Worm (Caenorhabditis elegans) whole organism, young adult: ENCODE results near the gene srt-45.

Experiments
- C06A6.2 ChIP-seq: fragments of 200-800 bp; sonication (Bioruptor generic); conservative IDR thresholded peaks from 2 replicates; pipeline ENCODE4 v1.3.6; 2022; ENCODE audit warnings: missing genetic modification characterization, missing compliant biosample characterization
- C17E4.6 ChIP-seq: fragments of 200-800 bp; sonication (Bioruptor generic); IDR thresholded peaks from 2 replicates; pipeline ENCODE4 v1.3.6; 2022; ENCODE audit warnings: missing genetic modification reagents, missing genetic modification characterization, missing compliant biosample characterization
- D2030.7 ChIP-seq: fragments of 200-800 bp; sonication (Bioruptor generic); IDR thresholded peaks from 2 replicates; pipeline ENCODE4 v1.3.6; 2022; ENCODE audit warnings: missing genetic modification reagents, missing genetic modification characterization, missing compliant biosample characterization
- F55B11.4 ChIP-seq: sonication (generic microtip); optimal IDR thresholded peaks from 2 replicates; lab custom pipeline; 2016; ENCODE audit warnings: missing compliant biosample characterization, missing genetic modification characterization, borderline replicate concordance; ENCODE audit not compliant: insufficient read depth
- F57C9.4 ChIP-seq: sonication (generic microtip); optimal IDR thresholded peaks from 2 replicates; lab custom pipeline; 2017; ENCODE audit warnings: mild to moderate bottlenecking, missing genetic modification characterization, missing compliant biosample characterization
- Y53F4B.3 ChIP-seq: fragments of 200-800 bp; sonication (Bioruptor generic); IDR thresholded peaks from 2 replicates; pipeline ENCODE4 v1.3.6; 2022; ENCODE audit warnings: missing genetic modification reagents, missing genetic modification characterization, missing compliant biosample characterization
- Y79H2A.3 ChIP-seq: fragments of 200-800 bp; sonication (Bioruptor generic); conservative IDR thresholded peaks from 2 replicates; pipeline ENCODE4 v1.3.6; 2022; ENCODE audit warnings: missing genetic modification reagents, missing genetic modification characterization, missing compliant biosample characterization
- akir-1 ChIP-seq: fragments of 200-800 bp; sonication (Bioruptor generic); optimal IDR thresholded peaks from 2 replicates; lab custom pipeline; 2018; ENCODE audit warnings: mild to moderate bottlenecking, missing genetic modification characterization, moderate library complexity, missing compliant biosample characterization
- athp-1 ChIP-seq: sonication (generic microtip); optimal IDR thresholded peaks from 2 replicates; lab custom pipeline; 2017; ENCODE audit warnings: mild to moderate bottlenecking, missing genetic modification characterization, missing compliant biosample characterization
- bed-1 ChIP-seq: fragments of 200-800 bp; sonication (Bioruptor generic); IDR thresholded peaks from 2 replicates; pipeline ENCODE4 v1.3.6; 2022; ENCODE audit warnings: missing genetic modification reagents, missing genetic modification characterization, missing compliant biosample characterization
- ceh-100 ChIP-seq: fragments of 200-800 bp; sonication (Bioruptor generic); IDR thresholded peaks from 2 replicates; pipeline ENCODE4 v1.3.6; 2022; ENCODE audit warnings: missing genetic modification reagents, missing genetic modification characterization, missing compliant biosample characterization
- die-1 ChIP-seq: sonication (generic microtip); optimal IDR thresholded peaks from 2 replicates; lab custom pipeline; 2016; ENCODE audit warnings: missing genotype, mild to moderate bottlenecking, missing genetic modification characterization, missing compliant biosample characterization
- egrh-3 ChIP-seq: fragments of 200-800 bp; sonication (Bioruptor generic); IDR thresholded peaks from 2 replicates; pipeline ENCODE4 v1.3.6; 2022; ENCODE audit warnings: missing genetic modification reagents, missing genetic modification characterization, missing compliant biosample characterization
- ekl-4 ChIP-seq: fragments of 200-800 bp; sonication (Bioruptor generic); IDR thresholded peaks from 2 replicates; pipeline ENCODE4 v1.3.6; 2022; ENCODE audit warnings: missing genetic modification reagents, missing genetic modification characterization, missing compliant biosample characterization
- ets-4 ChIP-seq: fragments of 200-800 bp; sonication (Bioruptor generic); optimal IDR thresholded peaks from 2 replicates; lab custom pipeline; 2018; ENCODE audit warnings: mild to moderate bottlenecking, missing genetic modification characterization, missing compliant biosample characterization
- fkh-3 ChIP-seq: sonication (generic microtip); optimal IDR thresholded peaks from 2 replicates; lab custom pipeline; 2016; ENCODE audit warnings: mild to moderate bottlenecking, missing genetic modification characterization, missing compliant biosample characterization
- gei-17 ChIP-seq: fragments of 200-800 bp; sonication (Bioruptor generic); optimal IDR thresholded peaks from 2 replicates; lab custom pipeline; 2018; ENCODE audit warnings: mild to moderate bottlenecking, missing genetic modification characterization, missing compliant biosample characterization
- hsf-1 ChIP-seq: fragments of 200-800 bp; sonication (Bioruptor generic); IDR thresholded peaks from 2 replicates; pipeline ENCODE4 v1.3.6; 2022; ENCODE audit warnings: missing genetic modification reagents, missing genetic modification characterization, missing compliant biosample characterization
- lag-1 ChIP-seq: fragments of 200-800 bp; sonication (Bioruptor generic); IDR thresholded peaks from 2 replicates; pipeline ENCODE4 v1.3.6; 2022; ENCODE audit warnings: missing genetic modification reagents, missing genetic modification characterization, missing compliant biosample characterization
- let-607 ChIP-seq, 2 experiments: fragments of 200-800 bp in 1 of 2; sonication (Bioruptor generic) in 1 of 2; sonication (generic microtip) in 1 of 2; optimal IDR thresholded peaks; 2 replicates each; lab custom pipeline; 2016 to 2018; ENCODE audit warnings: mild to moderate bottlenecking in 2 of 2, missing compliant biosample characterization in 2 of 2, missing genetic modification characterization in 2 of 2, moderate library complexity in 2 of 2, missing genotype in 1 of 2
- lin-26 ChIP-seq: fragments of 200-800 bp; sonication (Bioruptor generic); IDR thresholded peaks from 2 replicates; pipeline ENCODE4 v1.3.6; 2022; ENCODE audit warnings: missing genetic modification reagents, missing genetic modification characterization, missing compliant biosample characterization
- madf-3 ChIP-seq: fragments of 200-800 bp; sonication (Bioruptor generic); IDR thresholded peaks from 2 replicates; pipeline ENCODE4 v1.3.6; 2022; ENCODE audit warnings: missing genetic modification reagents, missing genetic modification characterization, missing compliant biosample characterization
- nfya-2 ChIP-seq: fragments of 200-800 bp; sonication (Bioruptor generic); IDR thresholded peaks from 2 replicates; pipeline ENCODE4 v1.3.6; 2022; ENCODE audit warnings: missing genetic modification reagents, missing genetic modification characterization, missing compliant biosample characterization
- nhr-80 ChIP-seq: sonication (generic microtip); optimal IDR thresholded peaks from 2 replicates; lab custom pipeline; 2016; ENCODE audit warnings: missing genetic modification characterization, missing compliant biosample characterization
- pbrm-1 ChIP-seq: fragments of 200-800 bp; sonication (Bioruptor generic); IDR thresholded peaks from 2 replicates; pipeline ENCODE4 v1.3.6; 2022; ENCODE audit warnings: missing genetic modification reagents, missing genetic modification characterization, missing compliant biosample characterization
- rpc-1 ChIP-seq, 2 experiments: fragments of 150-350 bp in 1 of 2; sonication (generic microtip) in 1 of 2; optimal IDR thresholded peaks; 2 replicates each; lab custom pipeline; 2014 to 2018; ENCODE audit warnings: missing biosample characterization in 1 of 2, missing genetic modification characterization in 1 of 2, missing genetic modification reagents in 1 of 2, missing genotype in 1 of 2
- snpc-4 ChIP-seq, 5 experiments: fragments of 150-350 bp in 1 of 5; sonication (generic microtip) in 4 of 5; optimal IDR thresholded peaks; 2 replicates each; lab custom pipeline; 2014 to 2018; ENCODE audit warnings: missing genetic modification characterization in 5 of 5, missing biosample characterization in 3 of 5, antibody characterized with exemption in 2 of 5, mild to moderate bottlenecking in 2 of 5, missing compliant biosample characterization in 2 of 5, missing genotype in 2 of 5, moderate library complexity in 2 of 5, missing genetic modification reagents in 1 of 5
- tbp1 ChIP-seq: fragments of 200-800 bp; sonication (Bioruptor generic); optimal IDR thresholded peaks from 2 replicates; lab custom pipeline; 2018; ENCODE audit warnings: mild to moderate bottlenecking, missing genetic modification characterization, missing compliant biosample characterization
- tbx-9 ChIP-seq: sonication (generic microtip); optimal IDR thresholded peaks from 2 replicates; lab custom pipeline; 2016; ENCODE audit warnings: borderline replicate concordance, missing genetic modification characterization, inconsistent platforms, missing compliant biosample characterization
- zfh-2 ChIP-seq: fragments of 200-800 bp; sonication (Bioruptor generic); conservative IDR thresholded peaks from 2 replicates; pipeline ENCODE4 v1.3.6; 2022; ENCODE audit warnings: missing genetic modification reagents, missing genetic modification characterization, missing compliant biosample characterization
- zim-3 ChIP-seq: sonication (generic microtip); optimal IDR thresholded peaks from 2 replicates; lab custom pipeline; 2017; ENCODE audit warnings: mild to moderate bottlenecking, missing genetic modification characterization, moderate library complexity, missing compliant biosample characterization
- ztf-28 ChIP-seq: fragments of 200-800 bp; sonication (Bioruptor generic); IDR thresholded peaks from 2 replicates; pipeline ENCODE4 v1.3.6; 2022; ENCODE audit warnings: missing genetic modification reagents, missing genetic modification characterization, missing compliant biosample characterization

The srt-45 gene

DNA sequence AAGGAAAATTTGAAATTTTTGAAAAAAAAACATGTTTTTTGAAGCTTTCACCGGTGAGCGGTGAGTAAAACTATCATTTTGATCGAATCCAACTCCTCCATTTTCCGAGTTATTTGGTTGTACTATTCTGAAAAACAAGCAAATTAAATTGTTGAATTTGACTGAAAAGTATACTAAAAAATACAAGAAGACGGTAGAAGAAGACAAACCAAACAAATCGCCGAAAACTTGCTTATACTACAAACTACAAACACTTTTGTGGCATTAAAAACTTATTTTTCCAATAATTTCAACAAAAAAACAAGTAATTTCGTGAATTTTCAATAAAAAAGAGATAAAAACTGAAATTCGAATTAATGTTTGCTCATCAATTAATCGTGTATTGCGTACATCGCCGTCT, 5.3 kb upstream of the srt-45 start, which contains the start of gene fbxa-194 (continued):
- no peak for TF ChIP-seq let-607 (tag; optimal IDR thresholded peaks at IDR 0.05; lab: Kevin White, UChicago)
- TF ChIP-seq lag-1 (GFP tag; lab: Robert Waterston, UW): no peak

DNA sequence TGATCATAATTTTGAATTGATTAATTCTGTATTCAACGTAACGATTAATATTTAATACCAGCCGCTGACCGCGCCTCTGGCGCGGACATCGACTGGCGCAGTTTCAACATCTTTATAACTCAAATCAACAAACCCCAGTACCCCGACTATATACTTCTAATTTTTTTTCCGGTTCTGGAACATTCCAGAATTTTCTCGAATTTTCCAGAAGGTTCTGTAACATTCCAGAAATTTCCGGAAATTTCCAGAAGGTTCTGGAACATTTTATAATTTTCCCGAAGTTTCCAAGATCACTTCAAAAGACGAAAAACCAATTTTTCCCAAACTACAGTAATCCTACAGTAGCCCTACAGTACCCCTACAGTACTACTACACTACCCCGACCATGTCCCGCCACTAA, 4.7 kb upstream of the srt-45 start:
- TF ChIP-seq madf-3 (GFP tag; lab: Robert Waterston, UW): no peak
- TF ChIP-seq Y79H2A.3 (GFP tag; lab: Robert Waterston, UW): no peak
- TF ChIP-seq akir-1: no peak
- TF ChIP-seq gei-17 (GFP tag; lab: Kevin White, UChicago): no peak
- TF ChIP-seq bed-1 (GFP tag; lab: Robert Waterston, UW): no peak
- no peak for TF ChIP-seq ets-4 (GFP tag; lab: Kevin White, UChicago)
- TF ChIP-seq hsf-1 (GFP tag; lab: Robert Waterston, UW): peak; percentile 91

DNA sequence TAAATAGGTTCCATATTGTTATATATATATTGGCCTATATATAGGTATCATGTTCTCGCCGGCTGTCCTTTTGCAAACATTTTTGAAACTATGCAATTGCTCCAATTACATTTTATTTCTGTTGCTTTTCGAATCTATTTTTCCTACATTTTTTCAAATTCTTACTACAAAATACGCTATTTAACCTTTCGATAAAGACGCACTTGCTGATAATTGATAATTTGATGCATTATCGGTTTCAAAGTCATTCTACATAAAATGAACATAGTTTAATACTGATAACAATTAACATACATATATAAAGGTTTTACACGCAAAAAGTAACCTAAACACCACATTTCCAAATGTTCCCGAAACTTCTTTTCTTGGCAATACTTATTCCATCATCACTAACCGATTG, 4.4 kb downstream of the srt-45 start, which contains the start of gene clec-258:
clec-258 (plus strand) TSS at position 81 of the 400 bp plus-strand sequence.
- TF ChIP-seq nhr-80 (tag; lab: Kevin White, UChicago) (peak; percentile 56), tbx-9 (no peak)

DNA sequence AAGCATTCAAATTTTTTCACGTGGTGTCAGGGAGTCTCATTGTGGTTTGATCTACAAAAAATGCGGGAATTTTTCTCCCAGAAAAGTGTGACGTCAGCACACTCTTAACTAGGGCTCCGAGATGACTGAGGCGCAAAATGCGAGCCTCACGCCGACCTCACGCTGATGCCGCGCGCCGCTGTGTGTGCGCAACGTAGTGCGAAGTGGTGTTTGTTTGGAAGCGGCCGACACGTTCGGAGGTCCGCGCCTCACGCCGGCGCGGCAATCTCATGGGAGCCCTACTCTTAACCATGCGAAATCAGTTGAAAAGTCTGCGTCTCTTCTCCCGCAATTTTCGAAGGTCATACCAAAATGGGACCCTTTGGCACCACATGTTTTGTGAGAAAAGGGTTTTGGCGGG, 6.3 kb downstream of the srt-45 start:
- TF ChIP-seq pbrm-1 (GFP tag; lab: Robert Waterston, UW) (no peak), egrh-3 (peak; percentile 30; the same call in 1 of the 2 replicates), zfh-2 (GFP tag; lab: Robert Waterston, UW) (peak; percentile 82), rpc-1 (optimal IDR thresholded peaks at IDR 0.05; lab: Kevin White, UChicago) (no peak), rpc-1 (tag; optimal IDR thresholded peaks at IDR 0.05; lab: Kevin White, UChicago) (no peak), snpc-4 (GFP tag; optimal IDR thresholded peaks at IDR 0.05; lab: Kevin White, UChicago) (no peak), snpc-4 (tag; optimal IDR thresholded peaks at IDR 0.05; lab: Kevin White, UChicago) (no peak)

DNA sequence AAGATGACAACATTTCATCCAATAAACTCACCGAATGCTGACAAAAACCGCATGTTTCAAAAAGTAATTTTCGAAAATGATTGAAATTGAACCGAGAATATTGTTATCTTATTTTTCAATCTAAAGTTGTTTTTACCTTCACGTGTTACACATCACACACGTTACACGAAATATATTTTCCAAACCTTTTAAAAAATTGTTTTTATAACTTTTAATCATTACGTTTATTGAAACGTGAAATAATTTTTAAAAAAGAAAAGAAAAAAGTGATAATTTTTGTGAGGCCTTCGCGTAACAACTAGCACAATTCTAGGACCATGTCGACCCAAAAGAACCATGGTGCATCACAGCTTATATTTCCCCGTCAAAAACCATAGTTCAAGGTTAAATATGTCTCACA, 11.0 kb downstream of the srt-45 start, which contains the start of gene M162.7:
M162.7 (minus strand) TSS at position 101 of the 400 bp plus-strand sequence.
- no peak for TF ChIP-seq tbx-9
- TF ChIP-seq C17E4.6 (GFP tag; lab: Robert Waterston, UW): no peak
- TF ChIP-seq bed-1 (GFP tag; lab: Robert Waterston, UW): no peak
- no peak for TF ChIP-seq tbp1 (GFP tag; lab: Kevin White, UChicago)
- TF ChIP-seq ztf-28 (GFP tag; lab: Robert Waterston, UW): no peak
- TF ChIP-seq die-1: no peak
- TF ChIP-seq hsf-1 (GFP tag; lab: Robert Waterston, UW): no peak
- TF ChIP-seq fkh-3 (tag; lab: Kevin White, UChicago): no peak
- TF ChIP-seq F57C9.4: no peak
- no peak for TF ChIP-seq nfya-2 (GFP tag; lab: Robert Waterston, UW)
- TF ChIP-seq ekl-4 (GFP tag; lab: Robert Waterston, UW): no peak
- no peak for TF ChIP-seq Y53F4B.3 (GFP tag; lab: Robert Waterston, UW)
- no peak for TF ChIP-seq athp-1 (tag; lab: Kevin White, UChicago)
- no peak for TF ChIP-seq D2030.7
- TF ChIP-seq F55B11.4 (tag; lab: Kevin White, UChicago): no peak
- TF ChIP-seq lin-26 (GFP tag; lab: Robert Waterston, UW): no peak
- TF ChIP-seq zim-3 (tag; lab: Kevin White, UChicago): no peak
- TF ChIP-seq ceh-100 (GFP tag; lab: Robert Waterston, UW): no peak
- no peak for TF ChIP-seq C06A6.2 (GFP tag; lab: Robert Waterston, UW)
